Fruit fly (Drosophila melanogaster) whole organism, embryonic: Measurements from ENCODE around the gene Ir94a.

Source experiments
- Adf1 ChIP-seq: fragments of 200-800 bp; sonication (Bioruptor generic); IDR thresholded peaks from 2 replicates; pipeline ENCODE4 v1.3.6; 2022; ENCODE audit warnings: missing biosample characterization, missing genetic modification characterization
- Atf-2 ChIP-seq: fragments of 200-800 bp; sonication (Bioruptor generic); optimal IDR thresholded peaks from 2 replicates; lab custom pipeline; 2016; ENCODE audit warnings: missing biosample characterization, missing genetic modification characterization
- Bdp1 ChIP-seq: fragments of 200-800 bp; sonication (Bioruptor generic); optimal IDR thresholded peaks from 3 replicates; lab custom pipeline; 2016; ENCODE audit warnings: missing biosample characterization, missing genetic modification characterization
- CG11247 ChIP-seq: fragments of 200-800 bp; sonication (Bioruptor generic); IDR thresholded peaks from 2 replicates; pipeline ENCODE4 v1.3.6; 2022; ENCODE audit warnings: missing biosample characterization, missing genetic modification characterization
- CG11398 ChIP-seq: fragments of 200-800 bp; sonication (Bioruptor generic); optimal IDR thresholded peaks from 2 replicates; lab custom pipeline; 2016; ENCODE audit warnings: missing biosample characterization, missing genetic modification characterization
- CG11696 ChIP-seq: fragments of 200-800 bp; sonication (Bioruptor generic); IDR thresholded peaks from 2 replicates; pipeline ENCODE4 v1.3.6; 2022; ENCODE audit warnings: missing biosample characterization, missing genetic modification characterization
- CG12104 ChIP-seq: fragments of 200-800 bp; sonication (Bioruptor generic); optimal IDR thresholded peaks from 3 replicates; lab custom pipeline; 2016; ENCODE audit warnings: missing biosample characterization, missing genetic modification characterization
- CG12744 ChIP-seq: fragments of 200-800 bp; sonication (Bioruptor generic); optimal IDR thresholded peaks from 2 replicates; lab custom pipeline; 2016; ENCODE audit warnings: missing biosample characterization, missing genetic modification characterization
- CG13424 ChIP-seq: fragments of 200-800 bp; sonication (Bioruptor generic); optimal IDR thresholded peaks from 2 replicates; lab custom pipeline; 2019; ENCODE audit warnings: missing biosample characterization, mild to moderate bottlenecking, missing genetic modification characterization, moderate library complexity
- CG14014 ChIP-seq: fragments of 200-800 bp; sonication (Bioruptor generic); IDR thresholded peaks from 2 replicates; pipeline ENCODE4 v1.3.6; 2022; ENCODE audit warnings: missing biosample characterization, missing genetic modification characterization
- CG14667 ChIP-seq: fragments of 200-800 bp; sonication (Bioruptor generic); IDR thresholded peaks from 2 replicates; pipeline ENCODE4 v1.3.6; 2022; ENCODE audit warnings: missing biosample characterization, missing genetic modification characterization
- CG1529 ChIP-seq: fragments of 200-800 bp; sonication (Bioruptor generic); optimal IDR thresholded peaks from 3 replicates; lab custom pipeline; 2018; ENCODE audit warnings: missing biosample characterization, missing genetic modification characterization
- CG15514 ChIP-seq: fragments of 200-800 bp; sonication (Bioruptor generic); optimal IDR thresholded peaks from 3 replicates; lab custom pipeline; 2017; ENCODE audit warnings: missing biosample characterization, missing genetic modification characterization, mild to moderate bottlenecking, moderate library complexity, missing genetic modification reagents
- CG16813 ChIP-seq: fragments of 200-800 bp; sonication (Bioruptor generic); IDR thresholded peaks from 3 replicates; pipeline ENCODE4 v1.3.6; 2022; ENCODE audit warnings: missing biosample characterization, missing genetic modification characterization; ENCODE audit not compliant: partially characterized antibody
- CG18476 ChIP-seq: fragments of 200-800 bp; sonication (Bioruptor generic); optimal IDR thresholded peaks from 2 replicates; lab custom pipeline; 2016; ENCODE audit warnings: missing biosample characterization, mild to moderate bottlenecking, missing genetic modification characterization
- CG3065 ChIP-seq: fragments of 200-800 bp; sonication (Bioruptor generic); optimal IDR thresholded peaks from 2 replicates; lab custom pipeline; 2016; ENCODE audit warnings: missing biosample characterization, missing genetic modification characterization
- CG3995 ChIP-seq: fragments of 200-800 bp; sonication (Bioruptor generic); optimal IDR thresholded peaks from 3 replicates; lab custom pipeline; 2016; ENCODE audit warnings: missing biosample characterization, missing genetic modification characterization
- CG6791 ChIP-seq: fragments of 200-800 bp; sonication (Bioruptor generic); IDR thresholded peaks from 3 replicates; pipeline ENCODE4 v1.3.6; 2022; ENCODE audit warnings: missing biosample characterization, missing genetic modification characterization; ENCODE audit not compliant: partially characterized antibody
- CG7357 ChIP-seq: fragments of 200-800 bp; sonication (Bioruptor generic); IDR thresholded peaks from 3 replicates; pipeline ENCODE4 v1.3.6; 2022; ENCODE audit warnings: missing biosample characterization, missing genetic modification characterization
- CG7745 ChIP-seq: fragments of 200-800 bp; sonication (Bioruptor generic); optimal IDR thresholded peaks from 2 replicates; lab custom pipeline; 2018; ENCODE audit warnings: missing biosample characterization, mild to moderate bottlenecking, missing genetic modification characterization, moderate library complexity
- CG7786 ChIP-seq: fragments of 200-800 bp; sonication (Bioruptor generic); optimal IDR thresholded peaks from 2 replicates; lab custom pipeline; 2016; ENCODE audit warnings: missing biosample characterization, missing genetic modification characterization
- CG8290 ChIP-seq, 3 experiments: fragments of 200-800 bp; sonication (Bioruptor generic); optimal IDR thresholded peaks; 2 replicates each; lab custom pipeline; 2016 to 2019; ENCODE audit warnings: missing biosample characterization in 3 of 3, missing genetic modification characterization in 3 of 3, mild to moderate bottlenecking in 2 of 3, moderate library complexity in 1 of 3
- CG9437 ChIP-seq: fragments of 200-800 bp; sonication (Bioruptor generic); optimal IDR thresholded peaks from 2 replicates; lab custom pipeline; 2018; ENCODE audit warnings: missing biosample characterization, mild to moderate bottlenecking, missing genetic modification characterization
- Chrac-16 ChIP-seq: fragments of 200-800 bp; sonication (Bioruptor generic); optimal IDR thresholded peaks from 3 replicates; lab custom pipeline; 2016; ENCODE audit warnings: missing biosample characterization, missing genetic modification characterization
- Dad ChIP-seq: fragments of 200-800 bp; sonication (Bioruptor generic); optimal IDR thresholded peaks from 3 replicates; lab custom pipeline; 2016; ENCODE audit warnings: missing biosample characterization, missing genetic modification characterization
- Doc3 ChIP-seq: fragments of 200-800 bp; sonication (Bioruptor generic); IDR thresholded peaks from 3 replicates; pipeline ENCODE4 v1.3.6; 2022; ENCODE audit warnings: missing biosample characterization, missing genetic modification characterization; ENCODE audit not compliant: partially characterized antibody
- Dref ChIP-seq: fragments of 200-800 bp; sonication (Bioruptor generic); IDR thresholded peaks from 2 replicates; pipeline ENCODE4 v1.3.6; 2022; ENCODE audit warnings: missing biosample characterization, missing genetic modification characterization
- E2f2 ChIP-seq: fragments of 200-800 bp; sonication (Bioruptor generic); IDR thresholded peaks from 2 replicates; pipeline ENCODE4 v1.3.6; 2022; ENCODE audit warnings: missing biosample characterization, missing genetic modification characterization
- Fer1 ChIP-seq: fragments of 200-800 bp; sonication (Bioruptor generic); optimal IDR thresholded peaks from 2 replicates; lab custom pipeline; 2017; ENCODE audit warnings: missing biosample characterization, mild to moderate bottlenecking, missing genetic modification characterization
- NfI ChIP-seq: fragments of 200-800 bp; sonication (Bioruptor generic); optimal IDR thresholded peaks from 3 replicates; lab custom pipeline; 2018; ENCODE audit warnings: missing biosample characterization, mild to moderate bottlenecking, missing genetic modification characterization, moderate library complexity
- Oli ChIP-seq: fragments of 200-800 bp; sonication (Bioruptor generic); optimal IDR thresholded peaks from 2 replicates; lab custom pipeline; 2018; ENCODE audit warnings: missing biosample characterization, mild to moderate bottlenecking, missing genetic modification characterization, moderate library complexity
- Optix ChIP-seq: fragments of 200-800 bp; sonication (Bioruptor generic); IDR thresholded peaks from 3 replicates; pipeline ENCODE4 v1.3.6; 2022; ENCODE audit warnings: missing biosample characterization, missing genetic modification characterization
- PHDP ChIP-seq: fragments of 200-800 bp; sonication (Bioruptor generic); optimal IDR thresholded peaks from 3 replicates; lab custom pipeline; 2018; ENCODE audit warnings: missing biosample characterization, mild to moderate bottlenecking, missing genetic modification characterization, moderate library complexity
- Poxn ChIP-seq: fragments of 200-800 bp; sonication (Bioruptor generic); IDR thresholded peaks from 2 replicates; pipeline ENCODE4 v1.3.6; 2022; ENCODE audit warnings: missing biosample characterization, missing genetic modification characterization
- Rfx ChIP-seq: fragments of 200-800 bp; sonication (Bioruptor generic); IDR thresholded peaks from 2 replicates; pipeline ENCODE4 v1.3.6; 2022; ENCODE audit warnings: missing biosample characterization, missing genetic modification characterization
- Rx ChIP-seq: fragments of 200-800 bp; sonication (Bioruptor generic); IDR thresholded peaks from 2 replicates; pipeline ENCODE4 v1.3.6; 2022; ENCODE audit warnings: missing biosample characterization, missing genetic modification characterization
- Sin3A ChIP-seq: fragments of >200 bp; optimal IDR thresholded peaks from 2 replicates; lab custom pipeline; 2018
- Trl ChIP-seq, 3 experiments: fragments of >200 bp in 2 of 3; fragments of 200-800 bp in 1 of 3; sonication (Bioruptor generic) in 1 of 3; optimal IDR thresholded peaks; 2 replicates in 1 of 3; 3 replicates in 2 of 3; lab custom pipeline; 2016 to 2017; ENCODE audit warnings: missing biosample characterization in 1 of 3, missing genetic modification characterization in 1 of 3
- al ChIP-seq: fragments of 200-800 bp; sonication (Bioruptor generic); IDR thresholded peaks from 2 replicates; pipeline ENCODE4 v1.3.6; 2022; ENCODE audit warnings: missing biosample characterization, missing genetic modification characterization
- ash1 ChIP-seq: fragments of 200-800 bp; sonication (Bioruptor generic); optimal IDR thresholded peaks from 2 replicates; lab custom pipeline; 2018; ENCODE audit warnings: missing biosample characterization, mild to moderate bottlenecking, missing genetic modification characterization
- ci ChIP-seq: fragments of 200-800 bp; sonication (Bioruptor generic); IDR thresholded peaks from 3 replicates; pipeline ENCODE4 v1.3.6; 2022; ENCODE audit warnings: missing biosample characterization, missing genetic modification characterization
- dm ChIP-seq: fragments of 200-800 bp; sonication (Bioruptor generic); optimal IDR thresholded peaks from 3 replicates; lab custom pipeline; 2016; ENCODE audit warnings: missing biosample characterization, missing genetic modification characterization
- dmrt99B ChIP-seq: fragments of 200-800 bp; sonication (Bioruptor generic); optimal IDR thresholded peaks from 2 replicates; lab custom pipeline; 2018; ENCODE audit warnings: missing biosample characterization, mild to moderate bottlenecking, missing genetic modification characterization, moderate library complexity
- gfzf ChIP-seq: fragments of 200-800 bp; sonication (Bioruptor generic); optimal IDR thresholded peaks from 2 replicates; lab custom pipeline; 2016; ENCODE audit warnings: missing biosample characterization, mild to moderate bottlenecking, missing genetic modification characterization, moderate library complexity
- mirr ChIP-seq: fragments of 200-800 bp; sonication (Bioruptor generic); optimal IDR thresholded peaks from 3 replicates; lab custom pipeline; 2018; ENCODE audit warnings: missing biosample characterization, mild to moderate bottlenecking, missing genetic modification characterization
- odd ChIP-seq: fragments of 200-800 bp; sonication (Bioruptor generic); optimal IDR thresholded peaks from 2 replicates; lab custom pipeline; 2017; ENCODE audit warnings: missing biosample characterization, mild to moderate bottlenecking, missing genetic modification characterization
- psq ChIP-seq: fragments of 200-800 bp; sonication (Bioruptor generic); optimal IDR thresholded peaks from 2 replicates; lab custom pipeline; 2017; ENCODE audit warnings: missing biosample characterization, missing genetic modification characterization
- rib ChIP-seq: fragments of 200-800 bp; sonication (Bioruptor generic); IDR thresholded peaks from 2 replicates; pipeline ENCODE4 v1.3.6; 2022; ENCODE audit warnings: missing biosample characterization, missing genetic modification characterization
- row ChIP-seq: fragments of 200-800 bp; sonication (Bioruptor generic); IDR thresholded peaks from 3 replicates; pipeline ENCODE4 v1.3.6; 2022; ENCODE audit warnings: missing biosample characterization, missing genetic modification characterization
- slp2 ChIP-seq: fragments of 200-800 bp; sonication (Bioruptor generic); optimal IDR thresholded peaks from 2 replicates; lab custom pipeline; 2016; ENCODE audit warnings: missing biosample characterization, missing genetic modification characterization
- sqz ChIP-seq: fragments of 200-800 bp; sonication (Bioruptor generic); optimal IDR thresholded peaks from 3 replicates; lab custom pipeline; 2018; ENCODE audit warnings: missing biosample characterization, mild to moderate bottlenecking, missing genetic modification characterization

Gene Ir94a

dm6 chr3R:22139113-22139512 is 25.9 kb downstream of the Ir94a start (continued):
- TF ChIP-seq CG9437 (GFP tag; lab: Kevin White, UChicago): peak; percentile 2
- TF ChIP-seq Dref (GFP tag; lab: Robert Waterston, UW): no peak
- TF ChIP-seq slp2 (GFP tag; lab: Kevin White, UChicago): peak; percentile 59
- TF ChIP-seq CG15514 (GFP tag; lab: Kevin White, UChicago): no peak
- TF ChIP-seq PHDP (tag; lab: Kevin White, UChicago): peak; percentile 64
- TF ChIP-seq CG11398 (GFP tag; lab: Kevin White, UChicago): peak; percentile 25
- peak; percentile 55; the same call in 1 of the 2 replicates for TF ChIP-seq CG11247
- peak; percentile 12 for TF ChIP-seq CG18476 (GFP tag; lab: Kevin White, UChicago)
- peak; percentile 79 for TF ChIP-seq dmrt99B (tag; lab: Kevin White, UChicago)
- TF ChIP-seq Bdp1 (GFP tag; lab: Kevin White, UChicago): peak; percentile 6
- peak; percentile 27; the same call in 1 of the 2 replicates for TF ChIP-seq CG14014 (GFP tag; lab: Robert Waterston, UW)
- TF ChIP-seq Adf1 (GFP tag; lab: Robert Waterston, UW): no peak
- peak; percentile 35 for TF ChIP-seq odd (GFP tag; lab: Kevin White, UChicago)
- peak; percentile 80 for TF ChIP-seq Dad (GFP tag; lab: Kevin White, UChicago)
- TF ChIP-seq CG7786: peak; percentile 12
- TF ChIP-seq dm (GFP tag; lab: Kevin White, UChicago): peak; percentile 26
- no peak for TF ChIP-seq Sin3A (lab: Kevin White, UChicago)
- no peak for TF ChIP-seq Trl (optimal IDR thresholded peaks at IDR 0.05; lab: Kevin White, UChicago)
- peak; percentile 65 for TF ChIP-seq Trl (GFP tag; optimal IDR thresholded peaks at IDR 0.05; lab: Kevin White, UChicago)
- TF ChIP-seq CG12104 (GFP tag; lab: Kevin White, UChicago): no peak
- TF ChIP-seq Rx: peak; percentile 68
- peak; percentile 74 for TF ChIP-seq Optix (GFP tag; lab: Robert Waterston, UW)
- peak; percentile 4 for TF ChIP-seq psq (GFP tag; lab: Kevin White, UChicago)
- peak; percentile 31 for TF ChIP-seq CG13424 (tag; lab: Kevin White, UChicago)
- peak; percentile 60; the same call in 1 of the 2 replicates for TF ChIP-seq Rfx (GFP tag; lab: Robert Waterston, UW)
- peak; percentile 70 for TF ChIP-seq Oli (tag; lab: Kevin White, UChicago)
- TF ChIP-seq CG3995 (GFP tag; lab: Kevin White, UChicago): no peak
- TF ChIP-seq ash1 (GFP tag; lab: Kevin White, UChicago): no peak
- no peak for TF ChIP-seq Poxn (GFP tag; lab: Robert Waterston, UW)
- TF ChIP-seq CG8290 (GFP tag; optimal IDR thresholded peaks at IDR 0.05; lab: Kevin White, UChicago): peak; percentile 46
- peak in 1 of 2 experiments; percentile 64 for TF ChIP-seq CG8290 (tag; optimal IDR thresholded peaks at IDR 0.05; lab: Kevin White, UChicago)
- TF ChIP-seq CG6791: no peak
- peak; percentile 60 for TF ChIP-seq Chrac-16 (GFP tag; lab: Kevin White, UChicago)
- peak; percentile 19 for TF ChIP-seq CG3065
- TF ChIP-seq ci (GFP tag; lab: Robert Waterston, UW): peak; percentile 88
- peak; percentile 24; the same call in 1 of the 2 replicates for TF ChIP-seq al
- no peak for TF ChIP-seq CG16813 (GFP tag; lab: Robert Waterston, UW)
- no peak for TF ChIP-seq mirr (GFP tag; lab: Kevin White, UChicago)
- peak; percentile 31; the same call in 2 of the 3 replicates for TF ChIP-seq row
- TF ChIP-seq NfI (GFP tag; lab: Kevin White, UChicago): peak; percentile 37
- TF ChIP-seq CG1529 (GFP tag; lab: Kevin White, UChicago): peak; percentile 58
- no peak for TF ChIP-seq Fer1 (GFP tag; lab: Kevin White, UChicago)
- TF ChIP-seq CG14667 (GFP tag; lab: Robert Waterston, UW): peak; percentile 59
- no peak for TF ChIP-seq CG12744 (GFP tag; lab: Kevin White, UChicago)
- TF ChIP-seq CG7357 (GFP tag; lab: Robert Waterston, UW): peak; percentile 55; the same call in 1 of the 3 replicates
- no peak for TF ChIP-seq Doc3 (GFP tag; lab: Robert Waterston, UW)
- peak; percentile 95 for TF ChIP-seq CG11696 (GFP tag; lab: Robert Waterston, UW)
- peak; percentile 3 for TF ChIP-seq sqz (GFP tag; lab: Kevin White, UChicago)
- TF ChIP-seq CG7745 (tag; lab: Kevin White, UChicago): peak; percentile 22
- peak; percentile 61 for TF ChIP-seq Atf-2 (GFP tag; lab: Kevin White, UChicago)
- no peak for TF ChIP-seq gfzf
- no peak for TF ChIP-seq rib
- peak; percentile 50; the same call in 1 of the 2 replicates for TF ChIP-seq E2f2 (GFP tag; lab: Robert Waterston, UW)
